Worm (Caenorhabditis elegans): Measurements from ENCODE around the gene aex-2.

Gene aex-2

ce11 chrX:9656772-9657171 is 3.9 kb upstream of the aex-2 start:
- TF ChIP-seq ets-4 (GFP tag; optimal IDR thresholded peaks at IDR 0.05) = no peak
- TF ChIP-seq bed-2 (GFP tag; IDR thresholded peaks at IDR 0.05) = no peak
- TF ChIP-seq hsf-1 (GFP tag; IDR thresholded peaks at IDR 0.05) = no peak
- TF ChIP-seq F37B4.10 (GFP tag; IDR thresholded peaks at IDR 0.05) = no peak
- no peak for TF ChIP-seq nhr-27 (tag; optimal IDR thresholded peaks at IDR 0.05)
- TF ChIP-seq hrde-1 (tag; optimal IDR thresholded peaks at IDR 0.05; ENCODE audit: borderline replicate concordance) = no peak
- no peak for TF ChIP-seq ztf-18 (tag; optimal IDR thresholded peaks at IDR 0.05)
- TF ChIP-seq ztf-3 (GFP tag; optimal IDR thresholded peaks at IDR 0.05) = no peak
- no peak for TF ChIP-seq madf-10 (tag; optimal IDR thresholded peaks at IDR 0.05)
- no peak for TF ChIP-seq hlh-26 (GFP tag; conservative IDR thresholded peaks at IDR 0.05)
- no peak for TF ChIP-seq somi-1 (GFP tag; optimal IDR thresholded peaks at IDR 0.05)
- no peak for TF ChIP-seq nhr-80 (tag; optimal IDR thresholded peaks at IDR 0.05)

ce11 chrX:9654232-9654631 is 1.3 kb upstream of the aex-2 start:
- TF ChIP-seq Y56A3A.18 (GFP tag; IDR thresholded peaks at IDR 0.05) (no peak), K12H6.12 (tag; optimal IDR thresholded peaks at IDR 0.05) (no peak), hlh-12 (tag; optimal IDR thresholded peaks at IDR 0.05) (no peak), egl-18 (GFP tag; IDR thresholded peaks at IDR 0.05) (no peak), madf-8 (GFP tag; conservative IDR thresholded peaks at IDR 0.05) (no peak), C06A6.2 (GFP tag; conservative IDR thresholded peaks at IDR 0.05) (no peak)

- TF ChIP-seq ztf-3 (GFP tag; optimal IDR thresholded peaks at IDR 0.05) (no peak), B0261.1 (tag; optimal IDR thresholded peaks at IDR 0.05) (no peak), ZK185.1 (tag; optimal IDR thresholded peaks at IDR 0.05; ENCODE audit: poor library complexity, severe bottlenecking) (no peak), Y53G8AR.9 (GFP tag; conservative IDR thresholded peaks at IDR 0.05) (no peak), tbx-9 (tag; optimal IDR thresholded peaks at IDR 0.05; ENCODE audit: borderline replicate concordance) (no peak), lin-40 (tag; optimal IDR thresholded peaks at IDR 0.05) (no peak), ztf-18 (tag; optimal IDR thresholded peaks at IDR 0.05) (no peak), madf-3 (GFP tag; IDR thresholded peaks at IDR 0.05) (no peak), T26A5.8 (tag; optimal IDR thresholded peaks at IDR 0.05) (no peak), hmg-20 (GFP tag; IDR thresholded peaks at IDR 0.05) (no peak), efl-1 (GFP tag; optimal IDR thresholded peaks at IDR 0.05) (no peak), nhr-120 (GFP tag; IDR thresholded peaks at IDR 0.05) (no peak), zfh-2 (GFP tag; conservative IDR thresholded peaks at IDR 0.05) (no peak), nhr-80 (tag; optimal IDR thresholded peaks at IDR 0.05) (no peak), F57A8.1 (GFP tag; optimal IDR thresholded peaks at IDR 0.05) (no peak), rpc-1 (optimal IDR thresholded peaks at IDR 0.05) (no peak), rpc-1 (tag; optimal IDR thresholded peaks at IDR 0.05) (no peak), K11D2.4 (GFP tag; IDR thresholded peaks at IDR 0.05) (no peak), lin-26 (GFP tag; IDR thresholded peaks at IDR 0.05) (no peak), madf-8 (GFP tag; conservative IDR thresholded peaks at IDR 0.05) (no peak)
These were observed 562 bp upstream of the aex-2 start for ce11 chrX:9653478-9653877.

- TF ChIP-seq ZK185.1 (tag; optimal IDR thresholded peaks at IDR 0.05; ENCODE audit: poor library complexity, severe bottlenecking) (no peak), egrh-3 (GFP tag; IDR thresholded peaks at IDR 0.05) (no peak), B0035.1 (tag; optimal IDR thresholded peaks at IDR 0.05) (no peak), F55B11.4 (tag; optimal IDR thresholded peaks at IDR 0.05; ENCODE audit: borderline replicate concordance, insufficient read depth) (no peak), F22D6.2 (tag; optimal IDR thresholded peaks at IDR 0.05) (no peak), hmg-1.2 (GFP tag; IDR thresholded peaks at IDR 0.05) (no peak), nhr-27 (tag; optimal IDR thresholded peaks at IDR 0.05) (no peak), zfh-2 (GFP tag; conservative IDR thresholded peaks at IDR 0.05) (no peak), K11D2.4 (GFP tag; IDR thresholded peaks at IDR 0.05) (no peak), C06A6.2 (GFP tag; conservative IDR thresholded peaks at IDR 0.05) (no peak), dpl-1 (GFP tag; optimal IDR thresholded peaks at IDR 0.05) (no peak), ztf-3 (GFP tag; optimal IDR thresholded peaks at IDR 0.05) (no peak)
These were observed 4.8 kb downstream of the aex-2 start, which contains the start of gene F34H10.4 for ce11 chrX:9648098-9648574. F34H10.4 (plus strand) TSS chrX:9648524.

Measured in whole organism, young adult.